Worm (Caenorhabditis elegans) whole organism, late embryonic: Measurements from ENCODE around the gene F58F12.1.

ENCODE experiments used
- F13H6.1 ChIP-seq: sonication (generic microtip); optimal IDR thresholded peaks from 2 replicates; lab custom pipeline; 2016; ENCODE audit warnings: missing genetic modification characterization, missing compliant biosample characterization
- ama-1 ChIP-seq: fragments of 150-350 bp; optimal IDR thresholded peaks from 2 replicates; lab custom pipeline; 2014
- ceh-34 ChIP-seq: sonication (generic microtip); optimal IDR thresholded peaks from 2 replicates; lab custom pipeline; 2016; ENCODE audit warnings: mild to moderate bottlenecking, missing genetic modification characterization, missing compliant biosample characterization
- ceh-48 ChIP-seq: sonication (generic microtip); optimal IDR thresholded peaks from 2 replicates; lab custom pipeline; 2016; ENCODE audit warnings: missing genetic modification characterization, inconsistent platforms, missing compliant biosample characterization
- fkh-10 ChIP-seq: fragments of 150-350 bp; optimal IDR thresholded peaks from 2 replicates; lab custom pipeline; 2014; ENCODE audit warnings: missing biosample characterization, missing genetic modification reagents, missing genetic modification characterization
- nhr-232 ChIP-seq: sonication (generic microtip); optimal IDR thresholded peaks from 2 replicates; lab custom pipeline; 2016; ENCODE audit warnings: missing genetic modification characterization, missing compliant biosample characterization
- pha-4 ChIP-seq: fragments of 150-350 bp; optimal IDR thresholded peaks from 2 replicates; lab custom pipeline; 2018; ENCODE audit warnings: missing biosample characterization, missing genetic modification reagents, missing genetic modification characterization
- pqm-1 ChIP-seq: sonication (generic microtip); optimal IDR thresholded peaks from 2 replicates; lab custom pipeline; 2016; ENCODE audit warnings: missing genetic modification characterization, missing compliant biosample characterization
- rnt-1 ChIP-seq: sonication (generic microtip); optimal IDR thresholded peaks from 2 replicates; lab custom pipeline; 2016; ENCODE audit warnings: missing genetic modification characterization, missing compliant biosample characterization
- tbx-2 ChIP-seq: sonication (generic microtip); optimal IDR thresholded peaks from 2 replicates; lab custom pipeline; 2016; ENCODE audit warnings: missing genetic modification characterization, missing compliant biosample characterization
- ttx-3 ChIP-seq: sonication (generic microtip); optimal IDR thresholded peaks from 2 replicates; lab custom pipeline; 2016; ENCODE audit warnings: missing genetic modification reagents, missing genetic modification characterization, missing compliant biosample characterization

DNA sequence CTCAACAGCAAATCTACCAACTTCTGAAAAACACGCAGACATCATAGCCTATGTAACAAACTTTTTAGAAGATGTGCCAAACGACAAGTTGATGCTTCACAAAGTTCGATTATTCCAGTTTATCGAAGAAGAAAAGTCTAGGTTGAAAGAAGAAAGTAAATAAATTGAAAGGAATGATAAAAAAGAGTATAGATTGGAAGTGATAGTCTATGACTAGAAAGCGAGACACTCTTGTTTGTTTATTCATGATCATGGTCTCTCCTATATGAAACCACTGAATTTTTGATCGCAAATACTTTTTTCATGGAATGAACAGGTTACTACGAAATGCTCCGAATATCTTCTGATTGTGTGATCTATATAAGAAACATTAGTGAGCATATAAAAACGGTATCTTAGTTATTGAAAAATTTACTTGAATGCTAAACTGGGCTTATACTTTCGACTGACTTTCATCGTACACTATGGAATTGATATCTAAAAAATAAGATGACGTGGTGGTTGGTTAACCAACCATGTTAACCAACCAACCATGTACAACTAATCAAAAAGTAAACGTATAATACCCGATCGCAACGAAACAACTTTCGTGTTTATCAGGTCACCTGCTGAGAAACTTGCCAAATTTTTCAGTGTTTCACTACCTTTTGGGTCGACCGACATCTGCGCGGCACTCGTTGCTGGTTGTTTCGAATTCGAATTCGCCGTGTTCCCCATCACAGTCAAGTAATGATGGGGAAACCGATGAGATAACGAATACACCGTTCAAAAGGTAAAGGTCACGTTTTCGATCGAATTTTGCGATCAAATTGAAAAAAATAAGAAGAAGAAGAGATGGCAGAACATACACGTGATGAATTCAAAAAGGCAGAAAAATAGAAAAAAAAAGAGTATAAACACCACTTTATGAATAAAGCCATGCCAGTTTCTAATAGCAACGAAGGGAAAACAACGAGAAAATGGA is 38.0 kb upstream of the F58F12.1 start, which contains the start of gene C32D5.8:
- TF ChIP-seq pqm-1 (tag; lab: Kevin White, UChicago) (no peak), tbx-2 (tag; lab: Kevin White, UChicago) (no peak), ceh-48 (tag; lab: Kevin White, UChicago) (no peak), fkh-10 (GFP tag; lab: Kevin White, UChicago) (no peak), ama-1 (no peak), nhr-232 (tag; lab: Kevin White, UChicago) (no peak), F13H6.1 (tag; lab: Kevin White, UChicago) (no peak), ceh-34 (tag; lab: Kevin White, UChicago) (no peak), ttx-3 (no peak), rnt-1 (tag; lab: Kevin White, UChicago) (no peak), pha-4 (tag; lab: Kevin White, UChicago) (no peak)
